Fruit fly (Drosophila melanogaster) whole organism, embryonic: ENCODE data around the gene CG33552.
A peak's percentile ranks its signal among the peaks of the same experiment; 100 is the strongest.

Experiments used
- Abd-B ChIP-seq: fragments of 200-800 bp; sonication (Bioruptor generic); optimal IDR thresholded peaks from 2 replicates; lab custom pipeline; 2018; ENCODE audit warnings: missing biosample characterization, mild to moderate bottlenecking, missing genetic modification characterization, moderate library complexity
- Bgb ChIP-seq: fragments of 200-800 bp; sonication (Bioruptor generic); IDR thresholded peaks from 2 replicates; pipeline ENCODE4 v1.3.6; 2022; ENCODE audit warnings: missing biosample characterization, missing genetic modification characterization; ENCODE audit not compliant: partially characterized antibody
- BtbVII ChIP-seq: fragments of 200-800 bp; sonication (Bioruptor generic); optimal IDR thresholded peaks from 3 replicates; lab custom pipeline; 2017; ENCODE audit warnings: missing biosample characterization, mild to moderate bottlenecking, missing genetic modification characterization
- CG10147 ChIP-seq: fragments of 200-800 bp; sonication (Bioruptor generic); optimal IDR thresholded peaks from 2 replicates; lab custom pipeline; 2019; ENCODE audit warnings: missing biosample characterization, mild to moderate bottlenecking, missing genetic modification characterization, moderate library complexity
- CG11723 ChIP-seq: fragments of 200-800 bp; sonication (Bioruptor generic); optimal IDR thresholded peaks from 2 replicates; lab custom pipeline; 2017; ENCODE audit warnings: missing biosample characterization, mild to moderate bottlenecking, missing genetic modification characterization
- CG13894 ChIP-seq: fragments of 200-800 bp; sonication (Bioruptor generic); optimal IDR thresholded peaks from 3 replicates; lab custom pipeline; 2018; ENCODE audit warnings: missing biosample characterization, mild to moderate bottlenecking, missing genetic modification characterization, moderate library complexity
- CG14965 ChIP-seq: fragments of 200-800 bp; sonication (Bioruptor generic); optimal IDR thresholded peaks from 2 replicates; lab custom pipeline; 2016; ENCODE audit warnings: missing biosample characterization, missing genetic modification characterization, borderline replicate concordance
- CG17568 ChIP-seq: fragments of 200-800 bp; sonication (Bioruptor generic); optimal IDR thresholded peaks from 2 replicates; lab custom pipeline; 2018; ENCODE audit warnings: missing biosample characterization, mild to moderate bottlenecking, missing genetic modification characterization, moderate library complexity
- CG17802 ChIP-seq: fragments of 200-800 bp; sonication (Bioruptor generic); optimal IDR thresholded peaks from 2 replicates; lab custom pipeline; 2018; ENCODE audit warnings: missing biosample characterization, mild to moderate bottlenecking, missing genetic modification characterization, moderate library complexity
- CG18262 ChIP-seq: fragments of 200-800 bp; optimal IDR thresholded peaks from 3 replicates; lab custom pipeline; 2019; ENCODE audit warnings: missing biosample characterization, mild to moderate bottlenecking, missing genetic modification characterization, moderate library complexity
- CG2202 ChIP-seq: fragments of 200-800 bp; sonication (Bioruptor generic); optimal IDR thresholded peaks from 2 replicates; lab custom pipeline; 2018; ENCODE audit warnings: missing biosample characterization, mild to moderate bottlenecking, missing genetic modification characterization
- CG33213 ChIP-seq: fragments of 200-800 bp; sonication (Bioruptor generic); optimal IDR thresholded peaks from 3 replicates; lab custom pipeline; 2016; ENCODE audit warnings: missing biosample characterization, missing genetic modification characterization
- CG3407 ChIP-seq: fragments of 200-800 bp; sonication (Bioruptor generic); optimal IDR thresholded peaks from 2 replicates; lab custom pipeline; 2018; ENCODE audit warnings: missing biosample characterization, mild to moderate bottlenecking, missing genetic modification characterization
- CG42726 ChIP-seq: fragments of 200-800 bp; sonication (Bioruptor generic); IDR thresholded peaks from 2 replicates; pipeline ENCODE4 v1.3.6; 2022; ENCODE audit warnings: missing biosample characterization, missing genetic modification characterization; ENCODE audit not compliant: partially characterized antibody
- CG43689 ChIP-seq: fragments of 200-800 bp; sonication (Bioruptor generic); IDR thresholded peaks from 2 replicates; pipeline ENCODE4 v1.3.6; 2022; ENCODE audit warnings: missing biosample characterization, missing genetic modification characterization
- CG4404 ChIP-seq: fragments of 200-800 bp; sonication (Bioruptor generic); IDR thresholded peaks from 2 replicates; pipeline ENCODE4 v1.3.6; 2022; ENCODE audit warnings: missing biosample characterization, missing genetic modification characterization
- CG4617 ChIP-seq: fragments of 200-800 bp; sonication (Bioruptor generic); optimal IDR thresholded peaks from 3 replicates; lab custom pipeline; 2016; ENCODE audit warnings: missing biosample characterization, missing genetic modification characterization, borderline replicate concordance
- CG4707 ChIP-seq: fragments of 200-800 bp; sonication (Bioruptor generic); optimal IDR thresholded peaks from 2 replicates; lab custom pipeline; 2018; ENCODE audit warnings: missing biosample characterization, mild to moderate bottlenecking, missing genetic modification characterization, moderate library complexity
- CG5180 ChIP-seq: fragments of 200-800 bp; sonication (Bioruptor generic); optimal IDR thresholded peaks from 3 replicates; lab custom pipeline; 2017; ENCODE audit warnings: missing biosample characterization, missing genetic modification characterization, mild to moderate bottlenecking, moderate library complexity, missing genetic modification reagents
- CG6175 ChIP-seq: fragments of 200-800 bp; sonication (Bioruptor generic); IDR thresholded peaks from 3 replicates; pipeline ENCODE4 v1.3.6; 2022; ENCODE audit warnings: missing biosample characterization, missing genetic modification characterization
- CG9437 ChIP-seq: fragments of 200-800 bp; sonication (Bioruptor generic); optimal IDR thresholded peaks from 2 replicates; lab custom pipeline; 2018; ENCODE audit warnings: missing biosample characterization, mild to moderate bottlenecking, missing genetic modification characterization
- CG9817 ChIP-seq: fragments of 200-800 bp; sonication (Bioruptor generic); optimal IDR thresholded peaks from 2 replicates; lab custom pipeline; 2018; ENCODE audit warnings: missing biosample characterization, mild to moderate bottlenecking, missing genetic modification characterization, moderate library complexity
- E2f2 ChIP-seq: fragments of 200-800 bp; sonication (Bioruptor generic); IDR thresholded peaks from 2 replicates; pipeline ENCODE4 v1.3.6; 2022; ENCODE audit warnings: missing biosample characterization, missing genetic modification characterization
- HLHmδ ChIP-seq: fragments of 200-800 bp; sonication (Bioruptor generic); optimal IDR thresholded peaks from 2 replicates; lab custom pipeline; 2018; ENCODE audit warnings: missing biosample characterization, mild to moderate bottlenecking, missing genetic modification characterization, moderate library complexity
- Kr ChIP-seq: fragments of 200-800 bp; sonication (Bioruptor generic); optimal IDR thresholded peaks from 2 replicates; lab custom pipeline; 2017; ENCODE audit warnings: missing biosample characterization, mild to moderate bottlenecking, missing genetic modification characterization
- Nf-YC ChIP-seq: fragments of 200-800 bp; optimal IDR thresholded peaks from 3 replicates; lab custom pipeline; 2019; ENCODE audit warnings: missing biosample characterization, mild to moderate bottlenecking, missing genetic modification characterization, moderate library complexity
- Oli ChIP-seq: fragments of 200-800 bp; sonication (Bioruptor generic); optimal IDR thresholded peaks from 2 replicates; lab custom pipeline; 2018; ENCODE audit warnings: missing biosample characterization, mild to moderate bottlenecking, missing genetic modification characterization, moderate library complexity
- Ravus ChIP-seq: fragments of 200-800 bp; sonication (Bioruptor generic); IDR thresholded peaks from 2 replicates; pipeline ENCODE4 v1.3.6; 2022; ENCODE audit warnings: missing biosample characterization, missing genetic modification characterization
- Rx ChIP-seq: fragments of 200-800 bp; sonication (Bioruptor generic); IDR thresholded peaks from 2 replicates; pipeline ENCODE4 v1.3.6; 2022; ENCODE audit warnings: missing biosample characterization, missing genetic modification characterization
- Sox102F ChIP-seq: fragments of 200-800 bp; sonication (Bioruptor generic); optimal IDR thresholded peaks from 2 replicates; lab custom pipeline; 2018; ENCODE audit warnings: missing biosample characterization, mild to moderate bottlenecking, missing genetic modification characterization, moderate library complexity
- ab ChIP-seq: fragments of 200-800 bp; sonication (Bioruptor generic); optimal IDR thresholded peaks from 2 replicates; lab custom pipeline; 2016; ENCODE audit warnings: missing biosample characterization, missing genetic modification characterization
- abd-A ChIP-seq: fragments of 200-800 bp; sonication (Bioruptor generic); optimal IDR thresholded peaks from 3 replicates; lab custom pipeline; 2019; ENCODE audit warnings: missing biosample characterization, mild to moderate bottlenecking, missing genetic modification characterization, moderate library complexity
- bbx ChIP-seq: fragments of 200-800 bp; sonication (Bioruptor generic); IDR thresholded peaks from 2 replicates; pipeline ENCODE4 v1.3.6; 2022; ENCODE audit warnings: missing biosample characterization, missing genetic modification characterization; ENCODE audit not compliant: partially characterized antibody
- bowl ChIP-seq: fragments of 200-800 bp; sonication (Bioruptor generic); IDR thresholded peaks from 2 replicates; pipeline ENCODE4 v1.3.6; 2022; ENCODE audit warnings: missing biosample characterization, missing genetic modification characterization
- bsh ChIP-seq, 2 experiments: fragments of 200-800 bp; sonication (Bioruptor generic); optimal IDR thresholded peaks; 2 replicates each; lab custom pipeline; 2017 to 2018; ENCODE audit warnings: mild to moderate bottlenecking in 2 of 2, missing biosample characterization in 2 of 2, missing genetic modification characterization in 2 of 2, moderate library complexity in 1 of 2
- dmrt11E ChIP-seq: fragments of 200-800 bp; sonication (Bioruptor generic); optimal IDR thresholded peaks from 3 replicates; lab custom pipeline; 2018; ENCODE audit warnings: missing biosample characterization, mild to moderate bottlenecking, missing genetic modification characterization, moderate library complexity
- ftz-f1 ChIP-seq: fragments of 200-800 bp; sonication (Bioruptor generic); optimal IDR thresholded peaks from 2 replicates; lab custom pipeline; 2016; ENCODE audit warnings: missing biosample characterization, missing genetic modification characterization
- grn ChIP-seq: fragments of 200-800 bp; sonication (Bioruptor generic); optimal IDR thresholded peaks from 3 replicates; lab custom pipeline; 2017; ENCODE audit warnings: missing biosample characterization, missing genetic modification characterization
- hkb ChIP-seq, 2 experiments: fragments of 200-800 bp in 1 of 2; fragments of >200 bp in 1 of 2; sonication (Bioruptor generic) in 1 of 2; IDR thresholded peaks in 1 of 2; optimal IDR thresholded peaks in 1 of 2; 2 replicates each; pipeline versions ENCODE4 v1.3.6 to Lab custom; 2017 to 2022; ENCODE audit warnings: missing biosample characterization in 1 of 2, missing genetic modification characterization in 1 of 2
- mld ChIP-seq: fragments of 200-800 bp; sonication (Bioruptor generic); IDR thresholded peaks from 3 replicates; pipeline ENCODE4 v1.3.6; 2022; ENCODE audit warnings: missing biosample characterization, missing genetic modification characterization; ENCODE audit not compliant: partially characterized antibody
- nerfin-1 ChIP-seq: fragments of 200-800 bp; sonication (Bioruptor generic); optimal IDR thresholded peaks from 3 replicates; lab custom pipeline; 2019; ENCODE audit warnings: missing biosample characterization, mild to moderate bottlenecking, missing genetic modification characterization, moderate library complexity
- otp ChIP-seq: fragments of 200-800 bp; sonication (Bioruptor generic); IDR thresholded peaks from 3 replicates; pipeline ENCODE4, ENCODE4 v1.3.6; 2022; ENCODE audit warnings: missing biosample characterization, missing genetic modification characterization
- sens ChIP-seq: fragments of 200-800 bp; sonication (Bioruptor generic); peaks from one replicate; lab custom pipeline; 2016; ENCODE audit warnings: missing biosample characterization, missing genetic modification characterization
- shn ChIP-seq: fragments of 200-800 bp; sonication (Bioruptor generic); optimal IDR thresholded peaks from 3 replicates; lab custom pipeline; 2016; ENCODE audit warnings: missing biosample characterization, missing genetic modification characterization
- sisA ChIP-seq: fragments of 200-800 bp; sonication (Bioruptor generic); IDR thresholded peaks from 2 replicates; pipeline ENCODE4 v1.3.6; 2022; ENCODE audit warnings: missing biosample characterization, missing genetic modification characterization
- slou ChIP-seq: fragments of 200-800 bp; sonication (Bioruptor generic); optimal IDR thresholded peaks from 3 replicates; lab custom pipeline; 2016; ENCODE audit warnings: missing biosample characterization, missing genetic modification characterization
- stwl ChIP-seq: fragments of 200-800 bp; sonication (Bioruptor generic); optimal IDR thresholded peaks from 3 replicates; lab custom pipeline; 2018; ENCODE audit warnings: missing biosample characterization, mild to moderate bottlenecking, missing genetic modification characterization, moderate library complexity
- trem ChIP-seq: fragments of 200-800 bp; optimal IDR thresholded peaks from 3 replicates; lab custom pipeline; 2019; ENCODE audit warnings: missing biosample characterization, mild to moderate bottlenecking, missing genetic modification characterization, moderate library complexity

CG33552 gene

dm6 chr2L:16713929-16714328 lies 31.6 kb downstream of the CG33552 start (continued):
- TF ChIP-seq CG17568 (GFP tag; lab: Kevin White, UChicago), result peak; percentile 37
- TF ChIP-seq CG14965, result no peak
- TF ChIP-seq CG3407 (GFP tag; lab: Kevin White, UChicago), result peak; percentile 6
- TF ChIP-seq bsh (GFP tag; optimal IDR thresholded peaks at IDR 0.05; lab: Kevin White, UChicago), result peak in 1 of 2 experiments; percentile 21
- TF ChIP-seq CG33213 (GFP tag; lab: Kevin White, UChicago), result no peak
- peak; percentile 3 for TF ChIP-seq CG18262 (tag; lab: Kevin White, UChicago)
- TF ChIP-seq CG4707 (GFP tag; lab: Kevin White, UChicago), result peak; percentile 11
- TF ChIP-seq grn (GFP tag; lab: Kevin White, UChicago), result peak; percentile 16
- no peak for TF ChIP-seq otp
- TF ChIP-seq sisA, result no peak
- TF ChIP-seq dmrt11E, result peak; percentile 32
- no peak for TF ChIP-seq CG11723 (GFP tag; lab: Kevin White, UChicago)

- TF ChIP-seq ab (GFP tag; lab: Kevin White, UChicago) (no peak), Nf-YC (no peak), ftz-f1 (GFP tag; lab: Kevin White, UChicago) (peak; percentile 30), Ravus (no peak), bbx (GFP tag; lab: Robert Waterston, UW) (no peak), E2f2 (GFP tag; lab: Robert Waterston, UW) (no peak), CG5180 (no peak), Rx (no peak), hkb (optimal IDR thresholded peaks at IDR 0.05; lab: Kevin White, UChicago) (no peak), hkb (GFP tag; IDR thresholded peaks at IDR 0.05; lab: Robert Waterston, UW) (no peak), CG10147 (GFP tag; lab: Kevin White, UChicago) (no peak), BtbVII (GFP tag; lab: Kevin White, UChicago) (no peak), CG6175 (GFP tag; lab: Robert Waterston, UW) (no peak), shn (GFP tag; lab: Kevin White, UChicago) (no peak), Sox102F (GFP tag; lab: Kevin White, UChicago) (no peak), CG17802 (tag; lab: Kevin White, UChicago) (no peak), CG42726 (GFP tag; lab: Robert Waterston, UW) (no peak), stwl (tag; lab: Kevin White, UChicago) (peak; percentile 40), CG13894 (tag; lab: Kevin White, UChicago) (peak; percentile 79), CG9817 (tag; lab: Kevin White, UChicago) (no peak), CG9437 (GFP tag; lab: Kevin White, UChicago) (peak; percentile 93), CG2202 (tag; lab: Kevin White, UChicago) (no peak), nerfin-1 (tag; lab: Kevin White, UChicago) (peak; percentile 14), CG4404 (GFP tag; lab: Robert Waterston, UW) (no peak), sens (GFP tag; lab: Kevin White, UChicago) (peak; percentile 60), Abd-B (GFP tag; lab: Kevin White, UChicago) (no peak), slou (GFP tag; lab: Kevin White, UChicago) (no peak), trem (tag; lab: Kevin White, UChicago) (peak; percentile 19), CG43689 (GFP tag; lab: Robert Waterston, UW) (no peak), CG4617 (GFP tag; lab: Kevin White, UChicago) (no peak), Bgb (GFP tag; lab: Robert Waterston, UW) (no peak), abd-A (tag; lab: Kevin White, UChicago) (peak; percentile 36), mld (GFP tag; lab: Robert Waterston, UW) (no peak), bowl (no peak), Kr (no peak), HLHmδ (GFP tag; lab: Kevin White, UChicago) (no peak), Oli (tag; lab: Kevin White, UChicago) (no peak)
Observed at dm6 chr2L:16715133-16715833, 33.0 kb downstream of the CG33552 start.
